Fruit fly (Drosophila melanogaster) whole organism, adult: Measurements from ENCODE around the gene CG8773.

ENCODE experiments used
- CG1620 ChIP-seq: fragments of 200-800 bp; sonication (Bioruptor generic); optimal IDR thresholded peaks from 2 replicates; lab custom pipeline; 2016; ENCODE audit warnings: missing biosample characterization, missing genetic modification characterization
- CG5204 ChIP-seq: fragments of 200-800 bp; sonication (Bioruptor generic); optimal IDR thresholded peaks from 2 replicates; lab custom pipeline; 2016; ENCODE audit warnings: missing biosample characterization, missing genetic modification characterization
- CG7045 ChIP-seq: fragments of 200-800 bp; sonication (Bioruptor generic); optimal IDR thresholded peaks from 2 replicates; lab custom pipeline; 2017; ENCODE audit warnings: missing biosample characterization, mild to moderate bottlenecking, missing genetic modification characterization
- CG7101 ChIP-seq: fragments of 200-800 bp; sonication (Bioruptor generic); optimal IDR thresholded peaks from 2 replicates; lab custom pipeline; 2018; ENCODE audit warnings: missing biosample characterization, mild to moderate bottlenecking, missing genetic modification characterization, moderate library complexity
- Crg-1 ChIP-seq: fragments of 200-800 bp; sonication (Bioruptor generic); optimal IDR thresholded peaks from 2 replicates; lab custom pipeline; 2016; ENCODE audit warnings: missing biosample characterization, missing genetic modification characterization
- bab1 ChIP-seq: fragments of 200-800 bp; sonication (Bioruptor generic); optimal IDR thresholded peaks from 3 replicates; lab custom pipeline; 2019; ENCODE audit warnings: missing biosample characterization, mild to moderate bottlenecking, missing genetic modification characterization, moderate library complexity
- cic ChIP-seq: fragments of 200-800 bp; sonication (Bioruptor generic); optimal IDR thresholded peaks from 2 replicates; lab custom pipeline; 2017; ENCODE audit warnings: missing biosample characterization, mild to moderate bottlenecking, missing genetic modification characterization, moderate library complexity
- cnc ChIP-seq, 2 experiments: fragments of >200 bp; optimal IDR thresholded peaks; 2 replicates each; lab custom pipeline; 2017
- kay ChIP-seq: fragments of 200-800 bp; sonication (Bioruptor generic); peaks from one replicate; lab custom pipeline; 2016; ENCODE audit warnings: missing biosample characterization, missing genetic modification characterization, borderline replicate concordance
- toe ChIP-seq: fragments of 200-800 bp; sonication (Bioruptor generic); optimal IDR thresholded peaks from 2 replicates; lab custom pipeline; 2016; ENCODE audit warnings: missing biosample characterization, missing genetic modification characterization

DNA sequence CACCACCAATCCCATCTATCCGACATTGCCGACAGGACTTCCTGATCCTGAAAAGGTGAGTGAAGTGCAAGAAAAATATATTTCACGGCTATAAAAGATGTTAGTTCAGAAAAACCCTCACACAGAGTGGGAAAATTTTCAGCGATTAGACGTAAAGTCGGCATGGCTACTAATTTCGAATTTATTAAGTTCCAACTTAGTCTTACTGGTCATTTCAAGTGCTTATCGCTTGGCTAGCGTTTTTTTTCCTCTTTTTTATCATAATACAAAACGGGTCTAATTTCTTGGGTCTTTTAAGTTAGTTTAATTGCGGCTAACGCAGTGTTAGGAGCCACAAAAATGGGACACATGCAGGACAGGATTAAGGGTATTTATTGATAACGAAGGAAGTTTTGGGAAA, 8.6 kb downstream of the CG8773 start, which contains the start of gene CG43208:
- TF ChIP-seq cnc (optimal IDR thresholded peaks at IDR 0.05; lab: Kevin White, UChicago), result no peak
- TF ChIP-seq bab1 (GFP tag; lab: Kevin White, UChicago), result no peak
- TF ChIP-seq CG1620, result no peak
- no peak for TF ChIP-seq CG5204 (GFP tag; lab: Kevin White, UChicago)
- TF ChIP-seq CG7101, result no peak
- no peak for TF ChIP-seq kay (GFP tag; lab: Kevin White, UChicago)
- no peak for TF ChIP-seq Crg-1 (GFP tag; lab: Kevin White, UChicago)
- TF ChIP-seq toe (GFP tag; lab: Kevin White, UChicago), result no peak
- TF ChIP-seq CG7045 (GFP tag; lab: Kevin White, UChicago), result no peak
- TF ChIP-seq cic, result no peak
